Worm (Caenorhabditis elegans) whole organism, early embryonic: ENCODE data around the gene acs-17.

Experiments
- ama-1 ChIP-seq: fragments of 150-350 bp; optimal IDR thresholded peaks from 2 replicates; lab custom pipeline; 2014
- ceh-13 ChIP-seq: fragments of 200-800 bp; sonication (Bioruptor generic); optimal IDR thresholded peaks from 2 replicates; lab custom pipeline; 2018; ENCODE audit warnings: mild to moderate bottlenecking, missing genetic modification characterization, missing compliant biosample characterization
- hmg-4 ChIP-seq: fragments of 200-800 bp; sonication (Bioruptor generic); optimal IDR thresholded peaks from 2 replicates; lab custom pipeline; 2018; ENCODE audit warnings: mild to moderate bottlenecking, missing genetic modification characterization, missing compliant biosample characterization
- pes-1 ChIP-seq: fragments of 200-800 bp; sonication (Bioruptor generic); IDR thresholded peaks from 2 replicates; pipeline ENCODE4 v1.3.6; 2022; ENCODE audit warnings: missing genetic modification reagents, missing genetic modification characterization, missing compliant biosample characterization
- scrt-1 ChIP-seq: fragments of 200-800 bp; sonication (Bioruptor generic); IDR thresholded peaks from 2 replicates; pipeline ENCODE4 v1.3.6; 2022; ENCODE audit warnings: missing genetic modification characterization, missing compliant biosample characterization
- tbx-11 ChIP-seq: fragments of 200-800 bp; sonication (Bioruptor generic); IDR thresholded peaks from 2 replicates; pipeline ENCODE4 v1.3.6; 2022; ENCODE audit warnings: missing genetic modification characterization, missing compliant biosample characterization

DNA sequence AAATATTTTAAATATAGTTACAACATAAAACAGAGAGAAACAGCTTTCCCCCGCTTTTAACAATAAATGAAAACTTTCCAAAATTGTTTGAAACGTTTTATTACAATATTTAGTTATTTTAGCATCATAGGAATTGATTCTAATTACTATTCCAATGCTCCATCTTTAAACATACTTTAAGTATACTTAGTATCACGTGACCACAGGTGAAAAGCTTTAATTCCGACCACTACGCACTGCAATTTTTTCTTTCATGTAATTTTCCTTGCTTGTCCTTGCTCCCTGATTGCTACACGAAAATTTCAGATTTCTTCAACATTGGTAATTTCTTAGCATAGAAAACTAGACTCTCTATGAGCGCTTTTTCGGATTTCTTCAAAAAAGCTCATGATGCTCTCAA lies 47.3 kb downstream of the acs-17 start, which contains the start of gene tbc-16:
- TF ChIP-seq pes-1 (no peak), hmg-4 (no peak), ama-1 (lab: Kevin White, UChicago) (no peak), ceh-13 (GFP tag; lab: Kevin White, UChicago) (no peak), scrt-1 (GFP tag; lab: Robert Waterston, UW) (no peak), tbx-11 (GFP tag; lab: Robert Waterston, UW) (no peak)
